Worm (Caenorhabditis elegans) whole organism, early embryonic: ENCODE data around the gene srh-239.

Experiments
- B0310.2 ChIP-seq: sonication (generic microtip); optimal IDR thresholded peaks from 2 replicates; lab custom pipeline; 2016; ENCODE audit warnings: mild to moderate bottlenecking, missing genetic modification characterization, missing compliant biosample characterization
- aly-1 ChIP-seq: sonication (generic microtip); optimal IDR thresholded peaks from 2 replicates; lab custom pipeline; 2016; ENCODE audit warnings: missing genetic modification characterization, missing compliant biosample characterization
- ama-1 ChIP-seq: fragments of 150-350 bp; optimal IDR thresholded peaks from 2 replicates; lab custom pipeline; 2014
- ceh-13 ChIP-seq: fragments of 200-800 bp; sonication (Bioruptor generic); optimal IDR thresholded peaks from 2 replicates; lab custom pipeline; 2018; ENCODE audit warnings: mild to moderate bottlenecking, missing genetic modification characterization, missing compliant biosample characterization
- ceh-36 ChIP-seq: sonication (generic microtip); optimal IDR thresholded peaks from 2 replicates; lab custom pipeline; 2016; ENCODE audit warnings: missing genetic modification characterization, inconsistent platforms, missing compliant biosample characterization
- ets-7 ChIP-seq: sonication (generic microtip); optimal IDR thresholded peaks from 2 replicates; lab custom pipeline; 2016; ENCODE audit warnings: missing genotype, missing genetic modification characterization, missing compliant biosample characterization
- flt-1 ChIP-seq: fragments of 200-800 bp; sonication (Bioruptor generic); IDR thresholded peaks from 2 replicates; pipeline ENCODE4 v1.3.6; 2022; ENCODE audit warnings: missing genetic modification characterization, missing compliant biosample characterization
- hnd-1 ChIP-seq: sonication (generic microtip); optimal IDR thresholded peaks from 2 replicates; lab custom pipeline; 2016; ENCODE audit warnings: missing genetic modification characterization, missing compliant biosample characterization
- sea-1 ChIP-seq: fragments of 200-800 bp; sonication (Bioruptor generic); conservative IDR thresholded peaks from 2 replicates; pipeline ENCODE4 v1.3.6; 2022; ENCODE audit warnings: missing genetic modification characterization, missing compliant biosample characterization
- tbx-11 ChIP-seq: fragments of 200-800 bp; sonication (Bioruptor generic); IDR thresholded peaks from 2 replicates; pipeline ENCODE4 v1.3.6; 2022; ENCODE audit warnings: missing genetic modification characterization, missing compliant biosample characterization

- TF ChIP-seq ama-1 (lab: Kevin White, UChicago), result no peak
- TF ChIP-seq hnd-1, result no peak
- no peak for TF ChIP-seq sea-1 (GFP tag; lab: Robert Waterston, UW)
- TF ChIP-seq ceh-36, result no peak
- TF ChIP-seq flt-1, result no peak
- TF ChIP-seq ceh-13 (GFP tag; lab: Kevin White, UChicago), result no peak
- no peak for TF ChIP-seq aly-1 (tag; lab: Kevin White, UChicago)
- no peak for TF ChIP-seq B0310.2 (tag; lab: Kevin White, UChicago)
- no peak for TF ChIP-seq tbx-11 (GFP tag; lab: Robert Waterston, UW)
- TF ChIP-seq ets-7 (tag; lab: Kevin White, UChicago), result no peak
Measured at ce11 chrV:15413847-15414246, 31.7 kb upstream of the srh-239 start, which contains the start of gene srh-264.
